Worm (Caenorhabditis elegans): ENCODE measurements around the gene nfu-1.

DNA sequence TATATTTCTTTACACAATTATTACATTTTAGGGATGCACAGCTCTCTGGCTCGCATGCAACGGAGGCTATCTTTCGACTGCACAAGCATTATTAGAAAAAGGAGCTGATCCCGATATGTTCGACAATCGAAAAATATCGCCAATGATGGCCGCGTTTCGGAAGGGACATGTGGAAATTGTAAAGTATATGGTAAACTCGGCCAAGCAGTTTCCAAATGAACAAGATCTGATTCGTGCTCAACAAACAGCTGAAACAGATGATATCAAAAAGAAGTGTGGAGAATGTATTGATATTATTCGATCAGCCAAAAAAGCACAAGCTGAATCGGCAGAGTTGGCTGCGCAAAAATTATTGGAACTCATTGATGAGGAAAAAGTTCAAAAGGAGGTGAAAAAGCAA lies 4.3 kb upstream of the nfu-1 start:
- TF ChIP-seq nhr-23 (tag; optimal IDR thresholded peaks at IDR 0.05) (no peak), ztf-4 (tag; optimal IDR thresholded peaks at IDR 0.05) (no peak), fos-1 (tag; optimal IDR thresholded peaks at IDR 0.05) (no peak)
